Worm (Caenorhabditis elegans) whole organism, L3 larva: ENCODE results near the gene gta-1.

ENCODE experiments used
- elt-3 ChIP-seq, 3 experiments: fragments of 150-350 bp in 1 of 3; sonication (generic microtip) in 2 of 3; optimal IDR thresholded peaks; 2 replicates in 2 of 3; 4 replicates in 1 of 3; lab custom pipeline; 2014 to 2017; ENCODE audit warnings: missing biosample characterization in 3 of 3, missing genetic modification characterization in 3 of 3
- nfya-1 ChIP-seq: sonication (generic microtip); optimal IDR thresholded peaks from 2 replicates; lab custom pipeline; 2017; ENCODE audit warnings: missing genetic modification characterization, mild to moderate bottlenecking, missing compliant biosample characterization, antibody characterized with exemption, moderate library complexity; ENCODE audit not compliant: insufficient read depth
- ztf-11 ChIP-seq: fragments of 150-350 bp; optimal IDR thresholded peaks from 2 replicates; lab custom pipeline; 2014; ENCODE audit warnings: missing biosample characterization, missing genetic modification characterization

DNA sequence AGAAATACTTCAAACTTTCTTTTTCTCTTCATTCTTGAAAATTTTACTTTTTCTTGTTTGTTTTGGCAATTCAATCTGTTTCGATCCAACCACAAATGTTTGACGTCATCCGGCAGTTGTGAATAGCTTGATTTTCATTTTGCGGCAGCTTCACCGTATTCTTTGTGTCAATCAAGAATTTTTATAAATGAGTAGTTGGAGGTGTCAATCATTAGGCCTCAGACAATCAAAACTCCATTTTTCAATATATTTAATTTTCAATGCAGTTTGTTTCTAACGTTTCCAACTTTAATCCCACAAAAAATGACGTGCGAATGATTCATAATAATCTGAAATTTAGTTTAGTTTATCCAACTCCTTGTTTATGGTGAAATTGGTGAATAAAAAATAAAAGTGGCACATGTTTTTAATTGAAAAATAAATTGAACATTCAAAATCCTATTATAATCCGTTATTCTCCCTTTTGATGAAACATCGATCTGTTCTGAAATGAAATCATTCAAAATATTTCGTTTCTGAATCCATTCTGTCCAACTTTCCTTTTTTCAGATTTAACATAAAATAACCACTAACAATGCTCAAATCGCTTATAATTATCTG is 22.9 kb upstream of the gta-1 start, which contains the start of gene ttr-53:
- TF ChIP-seq nfya-1 (tag; lab: Kevin White, UChicago): no peak
- TF ChIP-seq ztf-11 (tag; lab: Kevin White, UChicago): no peak
- no peak for TF ChIP-seq elt-3 (tag; optimal IDR thresholded peaks at IDR 0.05; lab: Kevin White, UChicago)
